Worm (Caenorhabditis elegans): ENCODE results near the gene C04C3.14.
"Not testable (repeated sequence)": the region's sequence is repeated elsewhere in the genome, so short reads cannot be mapped to it uniquely, and the experiment has no call there.

The C04C3.14 gene

ce11 chrIV:3386504-3387290 is 9.0 kb upstream of the C04C3.14 start:
- TF ChIP-seq hnd-1 (tag; optimal IDR thresholded peaks at IDR 0.05) = no peak
- TF ChIP-seq ets-7 (tag; optimal IDR thresholded peaks at IDR 0.05) = no peak
- TF ChIP-seq tra-4 (tag; optimal IDR thresholded peaks at IDR 0.05) = no peak
- no peak for TF ChIP-seq F13C5.2 (tag; optimal IDR thresholded peaks at IDR 0.05)
- TF ChIP-seq tbx-37 (GFP tag; conservative IDR thresholded peaks at IDR 0.05) = no peak
- no peak for TF ChIP-seq ama-1 (optimal IDR thresholded peaks at IDR 0.05)
- no peak for TF ChIP-seq sea-1 (GFP tag; conservative IDR thresholded peaks at IDR 0.05)

- not testable (repeated sequence) for TF ChIP-seq F13C5.2 (tag; optimal IDR thresholded peaks at IDR 0.05); tbx-11 (GFP tag; IDR thresholded peaks at IDR 0.05); ama-1 (optimal IDR thresholded peaks at IDR 0.05)
These were observed 5.7 kb upstream of the C04C3.14 start, which contains the start of gene B0546.5 for ce11 chrIV:3389999-3390398. Gene B0546.5 (minus strand): TSS chrIV:3390099.

- TF ChIP-seq ama-1 (optimal IDR thresholded peaks at IDR 0.05); hmg-4 (GFP tag; optimal IDR thresholded peaks at IDR 0.05); flt-1 (GFP tag; IDR thresholded peaks at IDR 0.05): not testable (repeated sequence)
These were observed 1.6 kb upstream of the C04C3.14 start, which contains the start of gene C04C3.4 for ce11 chrIV:3394066-3394465. Gene C04C3.4 (plus strand): TSS chrIV:3394366.

ce11 chrIV:3398078-3398477 is 2.4 kb downstream of the C04C3.14 start:
- no peak for TF ChIP-seq sea-1 (GFP tag; conservative IDR thresholded peaks at IDR 0.05)
- no peak for TF ChIP-seq B0310.2 (tag; optimal IDR thresholded peaks at IDR 0.05)

- TF ChIP-seq hmg-4 (GFP tag; optimal IDR thresholded peaks at IDR 0.05) = no peak
- peak; percentile 40 for TF ChIP-seq F13C5.2 (tag; optimal IDR thresholded peaks at IDR 0.05)
- no peak for TF ChIP-seq flt-1 (GFP tag; IDR thresholded peaks at IDR 0.05)
- 0 out of 2 replicates have a peak, but pooled peaks have one; percentile 38 for TF ChIP-seq scrt-1 (GFP tag; IDR thresholded peaks at IDR 0.05)
- no peak for TF ChIP-seq ets-7 (tag; optimal IDR thresholded peaks at IDR 0.05)
- no peak for TF ChIP-seq ceh-36 (tag; optimal IDR thresholded peaks at IDR 0.05)
These were observed 3.5 kb downstream of the C04C3.14 start, which contains the start of the genes dyf-3 and pdhb-1 for ce11 chrIV:3399015-3399722. Gene dyf-3 (minus strand): TSS chrIV:3399231. Gene pdhb-1 (plus strand): TSS chrIV:3399672.

ce11 chrIV:3400941-3401340 is 5.3 kb downstream of the C04C3.14 start:
- no peak for TF ChIP-seq pes-1 (GFP tag; IDR thresholded peaks at IDR 0.05)
- no peak for TF ChIP-seq B0310.2 (tag; optimal IDR thresholded peaks at IDR 0.05)
- no peak for TF ChIP-seq ets-7 (tag; optimal IDR thresholded peaks at IDR 0.05)
- TF ChIP-seq ceh-36 (tag; optimal IDR thresholded peaks at IDR 0.05) = no peak
- TF ChIP-seq hnd-1 (tag; optimal IDR thresholded peaks at IDR 0.05) = no peak
- no peak for TF ChIP-seq scrt-1 (GFP tag; IDR thresholded peaks at IDR 0.05)

- TF ChIP-seq hmbx-1 (tag; optimal IDR thresholded peaks at IDR 0.05) = no peak
- TF ChIP-seq sea-1 (GFP tag; conservative IDR thresholded peaks at IDR 0.05) = no peak
These were observed 19.7 kb downstream of the C04C3.14 start, which contains the start of gene lgc-9 for ce11 chrIV:3415383-3415782. Gene lgc-9 (plus strand): TSS chrIV:3415683.

- TF ChIP-seq ceh-36 (tag; optimal IDR thresholded peaks at IDR 0.05) (no peak), F13C5.2 (tag; optimal IDR thresholded peaks at IDR 0.05) (no peak), hmbx-1 (tag; optimal IDR thresholded peaks at IDR 0.05) (no peak), ceh-13 (GFP tag; optimal IDR thresholded peaks at IDR 0.05) (no peak), scrt-1 (GFP tag; IDR thresholded peaks at IDR 0.05) (no peak), sea-1 (GFP tag; conservative IDR thresholded peaks at IDR 0.05) (no peak)
These were observed 23.1 kb downstream of the C04C3.14 start for ce11 chrIV:3418741-3419140.

ce11 chrIV:3422516-3422915 is 26.8 kb downstream of the C04C3.14 start, which contains the start of gene C04C3.6:
Gene C04C3.6 (minus strand): TSS chrIV:3422616.
- TF ChIP-seq tbx-11 (GFP tag; IDR thresholded peaks at IDR 0.05) (no peak), F13C5.2 (tag; optimal IDR thresholded peaks at IDR 0.05) (no peak), B0310.2 (tag; optimal IDR thresholded peaks at IDR 0.05) (no peak)

Measured in whole organism, early embryonic.